Fruit fly (Drosophila melanogaster) whole organism, prepupa: ENCODE results near the gene CG42833.

Experiments used
- Hr39 ChIP-seq: fragments of 200-800 bp; sonication (Bioruptor generic); optimal IDR thresholded peaks from 2 replicates; lab custom pipeline; 2016; ENCODE audit warnings: missing biosample characterization, missing genetic modification characterization
- eg ChIP-seq: fragments of 200-800 bp; sonication (Bioruptor generic); IDR thresholded peaks from 3 replicates; pipeline ENCODE4 v1.3.6; 2022; ENCODE audit warnings: missing biosample characterization, missing genetic modification characterization

- TF ChIP-seq eg = no peak
- no peak for TF ChIP-seq Hr39
These were observed 21.5 kb downstream of the CG42833 start, which contains the start of gene CG17145 for dm6 chr3L:20221412-20221864.
